Fruit fly (Drosophila melanogaster): ENCODE results near the gene Pcp.

dm6 chr2L:7043039-7043905 lies 21.8 kb downstream of the Pcp start:
- TF ChIP-seq CTCF (optimal IDR thresholded peaks at IDR 0.05) (peak in 1 of 2 experiments; percentile 5), CG8478 (optimal IDR thresholded peaks at IDR 0.05) (no peak)
